Fruit fly (Drosophila melanogaster) Kc167 (cell line): ENCODE results near the gene Ack.

ENCODE experiments used
- h ChIP-seq: fragments of >200 bp; optimal IDR thresholded peaks from 3 replicates; lab custom pipeline; 2018; ENCODE audit warnings: missing external identifiers
- psq ChIP-seq: fragments of >200 bp; optimal IDR thresholded peaks from 2 replicates; lab custom pipeline; 2017; ENCODE audit warnings: missing external identifiers

DNA sequence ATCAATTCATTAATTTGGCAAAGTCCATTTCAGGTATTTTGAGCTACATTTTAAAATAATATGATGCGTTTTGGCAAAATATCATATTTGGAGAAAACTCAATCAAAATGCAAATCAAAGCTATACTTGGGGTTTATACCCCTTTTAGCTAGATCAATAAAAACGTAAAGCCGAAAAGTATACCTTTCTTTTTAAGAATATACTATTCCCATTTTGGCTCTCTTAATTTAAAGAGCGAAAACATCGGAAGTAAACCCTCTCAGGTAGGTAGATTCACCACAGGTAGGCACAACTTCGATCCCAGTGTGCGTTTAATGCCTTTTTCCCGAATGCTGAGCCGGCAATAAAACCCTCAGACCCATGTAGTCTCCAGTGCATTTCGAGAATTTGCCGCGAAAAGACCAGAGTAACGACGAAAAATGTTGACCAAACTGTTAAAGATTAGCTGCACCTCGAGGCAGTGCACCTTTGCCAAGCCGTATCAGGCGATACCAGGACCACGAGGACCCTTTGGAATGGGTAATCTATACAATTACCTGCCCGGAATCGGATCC is 46.0 kb upstream of the Ack start, which contains the start of gene dib:
- TF ChIP-seq h (lab: Kevin White, UChicago) (no peak), psq (lab: Kevin White, UChicago) (no peak)
